Fruit fly (Drosophila melanogaster) whole organism, wandering third instar larva: ENCODE data around the gene CG17839.

Experiments used
- Abd-B ChIP-seq: fragments of >200 bp; optimal IDR thresholded peaks from 2 replicates; lab custom pipeline; 2017; ENCODE audit warnings: missing biosample characterization, missing genetic modification characterization
- GATAd ChIP-seq: sonication (Bioruptor generic); optimal IDR thresholded peaks from 2 replicates; lab custom pipeline; 2016; ENCODE audit warnings: missing biosample characterization, missing genetic modification characterization
- HLH106 ChIP-seq: fragments of 200-800 bp; optimal IDR thresholded peaks from 3 replicates; lab custom pipeline; 2019; ENCODE audit warnings: missing biosample characterization, mild to moderate bottlenecking, missing genetic modification characterization, moderate library complexity
- Jra ChIP-seq: sonication (Bioruptor generic); optimal IDR thresholded peaks from 2 replicates; lab custom pipeline; 2016; ENCODE audit warnings: missing biosample characterization, missing genetic modification characterization
- Mio ChIP-seq: sonication (Bioruptor generic); optimal IDR thresholded peaks from 2 replicates; lab custom pipeline; 2016; ENCODE audit warnings: missing biosample characterization, missing genetic modification characterization
- rgr ChIP-seq: fragments of 200-800 bp; sonication (Bioruptor generic); optimal IDR thresholded peaks from 3 replicates; lab custom pipeline; 2016; ENCODE audit warnings: missing biosample characterization, mild to moderate bottlenecking, missing genetic modification characterization
- tai ChIP-seq: sonication (Bioruptor generic); optimal IDR thresholded peaks from 2 replicates; lab custom pipeline; 2016; ENCODE audit warnings: missing biosample characterization, missing genetic modification characterization
- usp ChIP-seq: fragments of >200 bp; optimal IDR thresholded peaks from 2 replicates; lab custom pipeline; 2017; ENCODE audit warnings: missing biosample characterization, missing genetic modification characterization

DNA sequence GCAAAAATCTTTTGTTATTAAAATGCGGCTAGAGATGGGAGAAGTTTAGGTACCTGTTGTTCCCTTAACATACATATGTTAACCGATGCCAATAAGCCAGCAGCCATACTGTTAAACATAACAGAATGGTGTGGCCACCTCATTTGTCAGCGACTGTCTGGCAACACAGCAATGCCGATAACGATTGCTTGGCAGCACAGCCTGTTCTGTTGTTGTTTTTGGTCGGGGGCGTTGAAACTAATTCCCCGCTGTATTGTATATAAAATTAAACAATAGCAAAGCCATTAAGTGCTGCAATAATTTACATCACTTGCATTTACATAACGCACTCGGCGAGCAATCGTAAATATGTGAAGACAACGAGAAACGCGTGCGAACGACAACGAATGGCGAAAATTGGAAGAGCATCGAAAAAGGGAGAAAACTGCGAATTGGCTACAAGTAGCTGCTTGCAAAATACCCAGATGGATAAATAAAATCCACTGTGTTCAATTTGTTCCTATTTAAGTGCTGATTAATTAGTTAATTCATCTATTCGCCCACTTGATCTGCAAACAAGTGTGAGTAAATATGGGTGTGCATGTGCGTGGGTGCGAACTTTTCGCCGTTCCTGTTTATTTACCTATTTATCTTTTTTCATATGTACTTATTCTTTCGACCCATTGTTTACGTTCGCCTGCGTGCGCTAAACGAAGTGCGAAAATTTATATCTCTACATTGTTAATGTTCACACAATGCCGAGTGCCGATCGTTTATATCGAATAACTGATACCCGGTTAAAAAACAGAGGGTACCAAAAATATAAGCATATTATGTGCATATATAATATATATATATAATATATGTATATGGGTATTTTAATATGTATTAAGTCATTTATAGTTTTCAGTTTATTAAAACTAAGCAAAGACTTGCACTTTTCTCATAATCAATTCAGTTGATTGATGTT is 42.8 kb upstream of the CG17839 start, which contains the start of the genes Tsen34 and Mgat4a:
- TF ChIP-seq GATAd (GFP tag; lab: Kevin White, UChicago) (peak; percentile 32), rgr (GFP tag; lab: Kevin White, UChicago) (peak; percentile 51), Mio (GFP tag; lab: Kevin White, UChicago) (no peak), usp (no peak), Abd-B (no peak), Jra (GFP tag; lab: Kevin White, UChicago) (peak; percentile 63), HLH106 (no peak), tai (GFP tag; lab: Kevin White, UChicago) (no peak)
